Worm (Caenorhabditis elegans): ENCODE results near the gene F52E1.3.

DNA sequence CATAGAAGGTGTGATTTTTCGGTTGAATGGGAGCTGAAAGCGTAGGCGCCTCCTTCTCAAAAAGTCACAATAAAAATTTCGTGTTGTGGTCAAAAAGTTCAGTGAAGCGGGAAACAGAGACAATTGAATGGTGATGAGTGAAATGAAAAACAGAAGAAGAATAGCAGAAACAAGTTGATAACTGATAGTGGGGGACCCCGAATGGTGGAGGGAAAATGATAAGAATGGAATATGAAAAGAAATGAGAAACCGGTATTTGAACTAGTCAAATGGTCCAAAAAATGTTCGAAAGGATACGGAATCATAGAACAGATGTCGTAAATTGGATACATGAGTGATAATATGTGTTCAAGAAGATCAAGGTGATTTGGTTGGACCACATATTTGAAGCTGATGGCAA, 9.7 kb downstream of the F52E1.3 start:
- TF ChIP-seq tlf-1 (GFP tag; optimal IDR thresholded peaks at IDR 0.05) (no peak), F49E8.2 (tag; optimal IDR thresholded peaks at IDR 0.05; ENCODE audit: insufficient read depth) (no peak), Y53F4B.3 (GFP tag; IDR thresholded peaks at IDR 0.05) (no peak), madf-3 (GFP tag; IDR thresholded peaks at IDR 0.05) (no peak), Y53G8AR.9 (GFP tag; conservative IDR thresholded peaks at IDR 0.05) (no peak), attf-6 (GFP tag; IDR thresholded peaks at IDR 0.05) (no peak), ccch-3 (GFP tag; optimal IDR thresholded peaks at IDR 0.05) (no peak), lir-1 (GFP tag; conservative IDR thresholded peaks at IDR 0.05) (no peak)
